Worm (Caenorhabditis elegans) whole organism, L4 larva: ENCODE results near the gene cki-1.

Experiments used
- aly-2 ChIP-seq: sonication (generic microtip); optimal IDR thresholded peaks from 2 replicates; lab custom pipeline; 2018; ENCODE audit warnings: missing biosample characterization, missing genetic modification characterization
- ces-1 ChIP-seq: fragments of 150-350 bp; sonication (generic microtip); optimal IDR thresholded peaks from 4 replicates; lab custom pipeline; 2014; ENCODE audit warnings: missing biosample characterization, missing genetic modification reagents, missing genetic modification characterization
- mep-1 ChIP-seq: fragments of 150-350 bp; sonication (generic microtip); optimal IDR thresholded peaks from 3 replicates; lab custom pipeline; 2014; ENCODE audit warnings: missing biosample characterization, missing genetic modification characterization
- nhr-11 ChIP-seq: fragments of 150-350 bp; optimal IDR thresholded peaks from 2 replicates; lab custom pipeline; 2014; ENCODE audit warnings: missing biosample characterization, missing genetic modification characterization
- nhr-76 ChIP-seq: fragments of 150-350 bp; optimal IDR thresholded peaks from 2 replicates; lab custom pipeline; 2014; ENCODE audit warnings: missing biosample characterization, missing genetic modification characterization
- tag-97 ChIP-seq: fragments of 200-800 bp; sonication (Bioruptor generic); IDR thresholded peaks from 2 replicates; pipeline ENCODE4 v1.3.6; 2022; ENCODE audit warnings: missing genetic modification characterization, missing compliant biosample characterization
- unc-62 ChIP-seq, 3 experiments: fragments of 150-350 bp in 1 of 3; sonication (generic microtip); optimal IDR thresholded peaks in 2 of 3; peaks in 1 of 3; 1 replicate in 1 of 3; 2 replicates in 2 of 3; lab custom pipeline; 2014 to 2017; ENCODE audit warnings: missing biosample characterization in 3 of 3, missing genetic modification characterization in 3 of 3, missing genetic modification reagents in 3 of 3, missing genotype in 1 of 3
- zag-1 ChIP-seq: fragments of 150-350 bp; optimal IDR thresholded peaks from 2 replicates; lab custom pipeline; 2014; ENCODE audit warnings: missing biosample characterization, missing genetic modification characterization
- zip-2 ChIP-seq: fragments of 150-350 bp; optimal IDR thresholded peaks from 2 replicates; lab custom pipeline; 2014; ENCODE audit warnings: missing biosample characterization, missing genetic modification characterization
- ztf-11 ChIP-seq: fragments of 150-350 bp; optimal IDR thresholded peaks from 2 replicates; lab custom pipeline; 2014; ENCODE audit warnings: missing biosample characterization, missing genetic modification characterization

DNA sequence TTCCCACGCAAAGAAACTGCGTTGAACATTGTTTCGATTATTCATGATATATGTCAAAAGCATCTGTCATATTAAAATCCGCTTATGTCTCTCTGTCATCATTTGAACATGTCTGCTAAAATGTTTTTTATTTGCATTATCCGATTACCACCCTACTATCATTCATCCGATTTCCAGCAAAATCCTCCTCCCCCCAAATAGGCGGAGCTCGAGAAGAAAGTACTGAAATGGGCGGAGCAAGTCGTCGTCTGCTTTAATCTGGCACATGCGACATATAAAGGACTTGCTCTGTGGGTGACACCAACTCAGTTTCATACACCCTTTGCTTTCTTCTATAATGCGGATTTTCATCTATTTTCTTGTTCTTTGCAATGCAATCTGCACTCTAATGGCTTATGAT lies 21.0 kb downstream of the cki-1 start, which contains the start of gene T09A5.14:
- TF ChIP-seq mep-1 (tag; lab: Kevin White, UChicago) (no peak), unc-62 (GFP tag; optimal IDR thresholded peaks at IDR 0.05 in 1 of 2; lab: Kevin White, UChicago) (no peak), unc-62 (tag; optimal IDR thresholded peaks at IDR 0.05; lab: Kevin White, UChicago) (no peak), nhr-11 (tag; lab: Kevin White, UChicago) (no peak), nhr-76 (tag; lab: Kevin White, UChicago) (no peak), aly-2 (tag; lab: Kevin White, UChicago) (no peak), tag-97 (GFP tag; lab: Robert Waterston, UW) (no peak), ces-1 (GFP tag; lab: Kevin White, UChicago) (no peak), zip-2 (no peak), zag-1 (no peak), ztf-11 (tag; lab: Kevin White, UChicago) (no peak)
